Worm (Caenorhabditis elegans): Measurements from ENCODE around the gene Y59H11AR.3.

DNA sequence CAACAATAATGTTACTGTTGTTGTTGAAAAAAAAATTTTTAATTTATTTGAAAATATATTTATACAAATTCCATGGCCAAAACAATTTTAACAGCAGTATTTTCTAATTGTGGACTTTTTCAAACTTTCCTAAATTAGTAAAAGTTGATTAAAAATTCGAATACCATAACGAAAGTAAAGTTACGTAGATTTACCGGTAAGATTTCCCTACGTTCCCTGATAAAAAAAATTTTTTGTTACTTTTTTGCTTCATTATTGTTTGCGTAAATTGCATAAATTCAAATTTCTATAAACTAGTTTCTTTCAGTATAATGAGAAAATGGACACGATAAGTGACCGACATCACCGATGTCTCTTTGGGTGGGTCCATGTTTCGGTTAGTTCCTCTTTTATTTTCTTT, 13.7 kb upstream of the Y59H11AR.3 start, which contains the start of gene F42A9.6:
- TF ChIP-seq sptf-1 (tag; optimal IDR thresholded peaks at IDR 0.05): no peak
- no peak for TF ChIP-seq efl-1 (optimal IDR thresholded peaks at IDR 0.05)
- TF ChIP-seq efl-1 (GFP tag; optimal IDR thresholded peaks at IDR 0.05 in 1 of 2): no peak
- no peak for TF ChIP-seq fkh-10 (GFP tag; optimal IDR thresholded peaks at IDR 0.05)
